Fruit fly (Drosophila melanogaster): ENCODE data around the gene Timp.

Gene Timp

DNA sequence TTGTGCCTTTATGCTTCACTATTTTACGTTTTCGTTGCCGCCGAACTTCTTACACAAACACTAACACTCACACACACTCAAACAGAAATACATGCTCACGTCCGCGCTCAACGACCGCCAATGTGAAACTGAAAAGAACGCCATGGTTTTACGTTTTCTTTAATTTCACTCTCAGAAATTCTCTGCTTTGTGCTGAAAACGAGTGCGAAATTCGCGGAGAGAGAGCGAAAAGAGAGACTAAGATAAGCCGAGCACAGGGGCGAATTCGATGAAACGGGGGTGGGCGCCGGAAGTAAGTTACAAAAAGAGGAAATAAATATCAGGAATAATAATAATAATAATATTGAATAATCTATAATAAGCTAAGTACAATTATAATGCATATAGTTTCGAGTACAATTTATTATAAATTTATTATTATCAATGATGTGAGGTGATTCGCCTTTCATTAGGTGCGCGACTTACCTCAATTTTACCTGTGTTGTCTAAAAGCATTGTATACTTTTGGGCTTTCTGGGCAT is 42.4 kb downstream of the Timp start, which contains the start of gene Best1 (continued):
- TF ChIP-seq Hey (tag; optimal IDR thresholded peaks at IDR 0.05): peak; percentile 27
- peak; percentile 55; the same call in 2 of the 4 replicates for TF ChIP-seq Dll (GFP tag; IDR thresholded peaks at IDR 0.05; ENCODE audit: partially characterized antibody)
- TF ChIP-seq CG7745 (tag; optimal IDR thresholded peaks at IDR 0.05): no peak
- peak; percentile 85 for TF ChIP-seq CG6683 (GFP tag; optimal IDR thresholded peaks at IDR 0.05)
- TF ChIP-seq Poxn (GFP tag; IDR thresholded peaks at IDR 0.05): peak; percentile 76
- TF ChIP-seq Hmr (GFP tag; optimal IDR thresholded peaks at IDR 0.05): peak; percentile 95
- peak; percentile 89; the same call in 2 of the 3 replicates for TF ChIP-seq otp (GFP tag; IDR thresholded peaks at IDR 0.05)
- TF ChIP-seq cwo (GFP tag; optimal IDR thresholded peaks at IDR 0.05): peak; percentile 89
- TF ChIP-seq her (GFP tag; optimal IDR thresholded peaks at IDR 0.05): peak; percentile 40
- TF ChIP-seq grau (tag; optimal IDR thresholded peaks at IDR 0.05): peak; percentile 93
- TF ChIP-seq CG4360 (GFP tag; IDR thresholded peaks at IDR 0.05): peak; percentile 52
- TF ChIP-seq hth (optimal IDR thresholded peaks at IDR 0.05): no peak

dm6 chr3R:10169124-10169766 is 43.6 kb downstream of the Timp start:
- TF ChIP-seq CG11398 (GFP tag; optimal IDR thresholded peaks at IDR 0.05) (no peak), emc (GFP tag; optimal IDR thresholded peaks at IDR 0.05) (no peak), ranshi (GFP tag; IDR thresholded peaks at IDR 0.05) (no peak), crp (GFP tag; optimal IDR thresholded peaks at IDR 0.05) (no peak), corto (GFP tag; optimal IDR thresholded peaks at IDR 0.05) (no peak), sisA (GFP tag; IDR thresholded peaks at IDR 0.05) (no peak), CG9932 (GFP tag; IDR thresholded peaks at IDR 0.05) (no peak), CG7271 (tag; optimal IDR thresholded peaks at IDR 0.05) (no peak), CG2199 (GFP tag; IDR thresholded peaks at IDR 0.05) (0 out of 3 replicates have a peak, but pooled peaks have one; percentile 36), lov (optimal IDR thresholded peaks at IDR 0.05) (no peak), lov (GFP tag; IDR thresholded peaks at IDR 0.05) (no peak), lola (GFP tag; optimal IDR thresholded peaks at IDR 0.05) (no peak), otp (GFP tag; IDR thresholded peaks at IDR 0.05) (peak; percentile 34; the same call in 1 of the 3 replicates), dmrt11E (tag; optimal IDR thresholded peaks at IDR 0.05) (no peak), CG2202 (tag; optimal IDR thresholded peaks at IDR 0.05) (peak; percentile 38), D (optimal IDR thresholded peaks at IDR 0.05) (no peak), D (GFP tag; optimal IDR thresholded peaks at IDR 0.05) (no peak), gfzf (GFP tag; optimal IDR thresholded peaks at IDR 0.05) (no peak), CG5245 (GFP tag; optimal IDR thresholded peaks at IDR 0.05) (peak; percentile 7), dysf (GFP tag; IDR thresholded peaks at IDR 0.05) (no peak), Pdp1 (GFP tag; optimal IDR thresholded peaks at IDR 0.05) (peak in 1 of 2 experiments; percentile 16), ci (GFP tag; IDR thresholded peaks at IDR 0.05) (no peak), Dip3 (GFP tag; optimal IDR thresholded peaks at IDR 0.05) (no peak), CrebB (tag; optimal IDR thresholded peaks at IDR 0.05) (no peak), fd102C (GFP tag; optimal IDR thresholded peaks at IDR 0.05) (peak; percentile 32), CG11085 (GFP tag; IDR thresholded peaks at IDR 0.05) (0 out of 2 replicates have a peak, but pooled peaks have one; percentile 1), Xrp1 (GFP tag; IDR thresholded peaks at IDR 0.05) (0 out of 2 replicates have a peak, but pooled peaks have one; percentile 10), sc (optimal IDR thresholded peaks at IDR 0.05) (no peak), sc (GFP tag; optimal IDR thresholded peaks at IDR 0.05) (no peak), Drgx (GFP tag; IDR thresholded peaks at IDR 0.05) (0 out of 2 replicates have a peak, but pooled peaks have one; percentile 19), CG10209 (GFP tag; optimal IDR thresholded peaks at IDR 0.05) (no peak), sens (GFP tag) (peak; percentile 85), CkIIα-i1 (GFP tag; IDR thresholded peaks at IDR 0.05) (no peak), peb (GFP tag; IDR thresholded peaks at IDR 0.05) (no peak), zfh2 (GFP tag; optimal IDR thresholded peaks at IDR 0.05) (no peak), CG8765 (GFP tag; IDR thresholded peaks at IDR 0.05) (no peak), usp (GFP tag; optimal IDR thresholded peaks at IDR 0.05) (no peak), ewg (GFP tag; optimal IDR thresholded peaks at IDR 0.05) (no peak)
